Fruit fly (Drosophila melanogaster) whole organism: ENCODE results near the gene ppk27.

Experiments
- CG8478 ChIP-seq: fragments of >200 bp; optimal IDR thresholded peaks from 2 replicates; lab custom pipeline; 2018; ENCODE audit warnings: inconsistent platforms
- Dll ChIP-seq: fragments of >200 bp; optimal IDR thresholded peaks from 2 replicates; lab custom pipeline; 2017
- EcR ChIP-seq, 2 experiments: fragments of >200 bp; optimal IDR thresholded peaks; 2 replicates each; lab custom pipeline; 2017; ENCODE audit warnings: missing biosample characterization in 2 of 2, missing genetic modification characterization in 2 of 2, missing genetic modification reagents in 2 of 2
- pan ChIP-seq: fragments of >200 bp; optimal IDR thresholded peaks from 2 replicates; lab custom pipeline; 2017
- usp ChIP-seq: fragments of >200 bp; optimal IDR thresholded peaks from 2 replicates; lab custom pipeline; 2017; ENCODE audit warnings: missing biosample characterization, missing genetic modification characterization, mixed read lengths

dm6 chr3L:3726217-3726616 is 28.8 kb downstream of the ppk27 start:
- TF ChIP-seq usp (GFP tag; lab: Kevin White, UChicago) (no peak), pan (lab: Kevin White, UChicago) (no peak), CG8478 (lab: Kevin White, UChicago) (no peak), EcR (GFP tag; optimal IDR thresholded peaks at IDR 0.05; lab: Kevin White, UChicago) (no peak), Dll (no peak)
